Worm (Caenorhabditis elegans): ENCODE results near the gene ZK546.2.
A peak's percentile ranks its signal among the peaks of the same experiment; 100 is the strongest.

Gene ZK546.2

ce11 chrII:4905331-4905730 is 40.5 kb upstream of the ZK546.2 start:
- TF ChIP-seq mep-1 (tag; optimal IDR thresholded peaks at IDR 0.05) (no peak), unc-62 (GFP tag; optimal IDR thresholded peaks at IDR 0.05) (no peak)

- no peak for TF ChIP-seq fkh-8 (tag; optimal IDR thresholded peaks at IDR 0.05)
- TF ChIP-seq swsn-7 (tag; optimal IDR thresholded peaks at IDR 0.05), result no peak
- no peak for TF ChIP-seq skn-1 (tag; optimal IDR thresholded peaks at IDR 0.05)
- TF ChIP-seq elt-3 (tag; optimal IDR thresholded peaks at IDR 0.05), result no peak
- no peak for TF ChIP-seq unc-86 (tag; optimal IDR thresholded peaks at IDR 0.05)
- TF ChIP-seq zag-1 (tag; optimal IDR thresholded peaks at IDR 0.05), result no peak
- TF ChIP-seq rnt-1 (tag; optimal IDR thresholded peaks at IDR 0.05), result no peak
- peak; percentile 77 for TF ChIP-seq fkh-4 (tag; optimal IDR thresholded peaks at IDR 0.05; ENCODE audit: borderline replicate concordance)
- no peak for TF ChIP-seq unc-98 (GFP tag; IDR thresholded peaks at IDR 0.05)
- TF ChIP-seq nhr-71 (tag; optimal IDR thresholded peaks at IDR 0.05), result no peak
- TF ChIP-seq dsc-1 (tag; optimal IDR thresholded peaks at IDR 0.05), result peak; percentile 92
- TF ChIP-seq irx-1 (tag; optimal IDR thresholded peaks at IDR 0.05), result no peak
- TF ChIP-seq lin-35 (GFP tag; optimal IDR thresholded peaks at IDR 0.05), result no peak
- no peak for TF ChIP-seq tlp-1 (tag; optimal IDR thresholded peaks at IDR 0.05)
- no peak for TF ChIP-seq nhr-20 (tag; optimal IDR thresholded peaks at IDR 0.05)
- no peak for TF ChIP-seq elt-2 (tag; optimal IDR thresholded peaks at IDR 0.05)
Measured at ce11 chrII:4905883-4906282, 39.9 kb upstream of the ZK546.2 start.

- TF ChIP-seq sptf-1 (tag; optimal IDR thresholded peaks at IDR 0.05), result no peak
- TF ChIP-seq nhr-237 (tag; optimal IDR thresholded peaks at IDR 0.05), result no peak
- no peak for TF ChIP-seq nhr-90 (tag; optimal IDR thresholded peaks at IDR 0.05; ENCODE audit: poor library complexity)
- TF ChIP-seq Y116A8C.19 (tag; optimal IDR thresholded peaks at IDR 0.05; ENCODE audit: borderline replicate concordance), result no peak
- no peak for TF ChIP-seq hlh-17 (GFP tag; optimal IDR thresholded peaks at IDR 0.05; ENCODE audit: borderline replicate concordance)
- TF ChIP-seq tbx-2 (tag; optimal IDR thresholded peaks at IDR 0.05), result peak; percentile 27
- no peak for TF ChIP-seq nhr-19 (GFP tag; conservative IDR thresholded peaks at IDR 0.05)
- no peak for TF ChIP-seq unc-30 (tag; optimal IDR thresholded peaks at IDR 0.05)
- no peak for TF ChIP-seq hlh-4 (tag; optimal IDR thresholded peaks at IDR 0.05)
- TF ChIP-seq fkh-4 (tag; optimal IDR thresholded peaks at IDR 0.05; ENCODE audit: borderline replicate concordance), result no peak
- no peak for TF ChIP-seq dsc-1 (tag; optimal IDR thresholded peaks at IDR 0.05)
- no peak for TF ChIP-seq aha-1 (tag; optimal IDR thresholded peaks at IDR 0.05)
- peak; percentile 13 for TF ChIP-seq unc-86 (tag; optimal IDR thresholded peaks at IDR 0.05)
- no peak for TF ChIP-seq C04F5.9 (tag; optimal IDR thresholded peaks at IDR 0.05)
- TF ChIP-seq fos-1 (tag; optimal IDR thresholded peaks at IDR 0.05), result no peak
- TF ChIP-seq unc-62 (GFP tag; optimal IDR thresholded peaks at IDR 0.05), result no peak
- TF ChIP-seq sup-37 (GFP tag; optimal IDR thresholded peaks at IDR 0.05), result no peak
- TF ChIP-seq hpl-2 (GFP tag; optimal IDR thresholded peaks at IDR 0.05), result no peak
- no peak for TF ChIP-seq jun-1 (tag; optimal IDR thresholded peaks at IDR 0.05)
- TF ChIP-seq nhr-77 (tag; optimal IDR thresholded peaks at IDR 0.05), result no peak
- no peak for TF ChIP-seq lin-15B (tag; optimal IDR thresholded peaks at IDR 0.05)
- peak; percentile 12 for TF ChIP-seq unc-130 (tag; optimal IDR thresholded peaks at IDR 0.05)
- TF ChIP-seq grh-1 (GFP tag; IDR thresholded peaks at IDR 0.05), result no peak
- no peak for TF ChIP-seq lin-35 (GFP tag; optimal IDR thresholded peaks at IDR 0.05)
- TF ChIP-seq ama-1 (optimal IDR thresholded peaks at IDR 0.05), result no peak
- TF ChIP-seq nhr-71 (tag; optimal IDR thresholded peaks at IDR 0.05), result peak; percentile 45
- no peak for TF ChIP-seq C16A3.4 (tag; optimal IDR thresholded peaks at IDR 0.05)
- no peak for TF ChIP-seq nhr-85 (tag)
- no peak for TF ChIP-seq sox-4 (tag; optimal IDR thresholded peaks at IDR 0.05)
- TF ChIP-seq fkh-10 (GFP tag; optimal IDR thresholded peaks at IDR 0.05), result no peak
- TF ChIP-seq egl-13 (tag; optimal IDR thresholded peaks at IDR 0.05), result no peak
- TF ChIP-seq lsy-2 (tag; optimal IDR thresholded peaks at IDR 0.05), result peak in 1 of 2 experiments; percentile 5
- TF ChIP-seq efl-1 (optimal IDR thresholded peaks at IDR 0.05), result peak; percentile 11 to 20
- TF ChIP-seq efl-1 (GFP tag; optimal IDR thresholded peaks at IDR 0.05 in 1 of 2), result peak in 1 of 2 experiments; percentile 86
- TF ChIP-seq snu-23 (GFP tag; optimal IDR thresholded peaks at IDR 0.05), result peak; percentile 14
- peak; percentile 42 for TF ChIP-seq rnt-1 (tag; optimal IDR thresholded peaks at IDR 0.05)
- no peak for TF ChIP-seq elt-2 (tag; optimal IDR thresholded peaks at IDR 0.05)
- TF ChIP-seq pag-3 (tag; optimal IDR thresholded peaks at IDR 0.05; ENCODE audit: borderline replicate concordance, insufficient read depth), result no peak
- no peak for TF ChIP-seq nhr-28 (tag; optimal IDR thresholded peaks at IDR 0.05)
- TF ChIP-seq tlp-1 (tag; optimal IDR thresholded peaks at IDR 0.05), result no peak
- TF ChIP-seq swsn-7 (tag; optimal IDR thresholded peaks at IDR 0.05), result no peak
- TF ChIP-seq ztf-4 (tag; optimal IDR thresholded peaks at IDR 0.05), result no peak
Measured at ce11 chrII:4908160-4908559, 37.7 kb upstream of the ZK546.2 start.

All from whole organism, L1 larva.